Worm (Caenorhabditis elegans): ENCODE data around the gene txbp-3.

The txbp-3 gene

DNA sequence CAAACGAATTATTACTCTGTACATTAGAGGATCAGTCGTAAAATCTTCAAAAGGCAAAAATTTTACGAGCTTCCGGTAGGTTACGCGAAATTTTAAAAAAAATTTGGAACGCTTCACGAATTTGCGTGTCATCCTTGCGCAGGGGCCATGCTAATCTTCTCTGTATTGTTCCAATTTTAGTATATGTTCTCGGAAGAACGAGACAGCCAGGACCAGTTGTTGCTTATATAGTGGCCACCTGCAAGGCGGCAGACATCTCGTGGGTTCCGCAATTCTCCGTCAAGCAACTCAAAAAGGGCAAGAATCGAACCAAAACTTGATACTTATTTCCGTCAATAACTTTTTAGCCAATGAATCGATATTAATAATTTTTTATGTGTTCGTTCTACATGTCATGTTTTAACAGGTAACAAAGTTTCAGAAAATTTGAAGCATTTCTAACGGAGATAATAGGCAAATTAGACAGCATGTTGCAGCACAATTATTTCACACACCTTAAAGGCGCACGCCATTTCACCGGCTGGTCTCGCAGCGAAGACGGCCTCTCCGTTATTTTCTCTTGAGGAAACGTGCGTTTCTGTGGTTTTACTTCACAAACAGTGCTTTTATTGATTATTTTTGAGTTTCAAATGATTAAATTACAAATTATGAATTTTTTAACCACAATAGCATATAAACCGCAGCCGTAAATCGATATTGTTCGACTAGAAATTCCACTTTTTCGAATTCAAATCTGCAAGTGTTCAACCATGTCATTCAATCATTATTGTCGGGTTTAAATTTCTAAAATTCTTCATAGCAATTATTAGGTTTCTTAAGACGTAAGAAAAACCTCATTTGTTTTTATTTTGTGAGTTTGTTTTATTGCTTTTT is 33.7 kb upstream of the txbp-3 start (continued):
- TF ChIP-seq snpc-4 (GFP tag; optimal IDR thresholded peaks at IDR 0.05) = peak; percentile 97
- peak; percentile 98 to 99 (median 98) for TF ChIP-seq snpc-4 (tag; optimal IDR thresholded peaks at IDR 0.05)
- peak; percentile 72 for TF ChIP-seq hlh-12 (tag; optimal IDR thresholded peaks at IDR 0.05)
- peak; percentile 87 for TF ChIP-seq mcd-1 (GFP tag; IDR thresholded peaks at IDR 0.05)
- peak; percentile 94 for TF ChIP-seq snpc-1.1 (tag; optimal IDR thresholded peaks at IDR 0.05; ENCODE audit: insufficient read depth)
- peak; percentile 76 for TF ChIP-seq atf-7 (tag; optimal IDR thresholded peaks at IDR 0.05)
- peak; percentile 70 for TF ChIP-seq rpc-1 (optimal IDR thresholded peaks at IDR 0.05)
- peak; percentile 89 for TF ChIP-seq rpc-1 (tag; optimal IDR thresholded peaks at IDR 0.05)
- TF ChIP-seq egl-18 (GFP tag; IDR thresholded peaks at IDR 0.05) = peak; percentile 78
- TF ChIP-seq lsl-1 (GFP tag; optimal IDR thresholded peaks at IDR 0.05) = peak; percentile 61
- peak; percentile 66 for TF ChIP-seq madf-8 (GFP tag; conservative IDR thresholded peaks at IDR 0.05)
- TF ChIP-seq mes-4 (tag; optimal IDR thresholded peaks at IDR 0.05) = peak; percentile 70
- no peak for TF ChIP-seq F39B2.1 (GFP tag; IDR thresholded peaks at IDR 0.05)
- TF ChIP-seq ceh-79 (tag; optimal IDR thresholded peaks at IDR 0.05) = peak; percentile 73
- peak; percentile 75 for TF ChIP-seq B0261.1 (tag; optimal IDR thresholded peaks at IDR 0.05)
- no peak; the same call in 1 of the 2 replicates for TF ChIP-seq ceh-91 (GFP tag; IDR thresholded peaks at IDR 0.05)
- TF ChIP-seq sdz-38 (tag; optimal IDR thresholded peaks at IDR 0.05) = no peak
- peak; percentile 63 for TF ChIP-seq xnd-1 (tag; optimal IDR thresholded peaks at IDR 0.05)
- no peak for TF ChIP-seq akir-1 (GFP tag; optimal IDR thresholded peaks at IDR 0.05)
- TF ChIP-seq hlh-26 (GFP tag; conservative IDR thresholded peaks at IDR 0.05) = no peak
- peak; percentile 9 for TF ChIP-seq lsy-27 (tag; optimal IDR thresholded peaks at IDR 0.05; ENCODE audit: borderline replicate concordance, insufficient read depth)
- peak; percentile 76; the same call in 1 of the 2 replicates for TF ChIP-seq madf-3 (GFP tag; IDR thresholded peaks at IDR 0.05)
- TF ChIP-seq Y95B8A.8 (GFP tag; IDR thresholded peaks at IDR 0.05) = peak; percentile 90
- TF ChIP-seq pbrm-1 (GFP tag; IDR thresholded peaks at IDR 0.05) = peak; percentile 88
- peak; percentile 86 for TF ChIP-seq him-1 (tag; optimal IDR thresholded peaks at IDR 0.05)
- peak; percentile 51 for TF ChIP-seq K12H6.12 (tag; optimal IDR thresholded peaks at IDR 0.05)
- TF ChIP-seq nfyb-1 (GFP tag; IDR thresholded peaks at IDR 0.05) = peak; percentile 94
- peak; percentile 79 for TF ChIP-seq unc-130 (GFP tag; optimal IDR thresholded peaks at IDR 0.05)
- peak; percentile 62 for TF ChIP-seq F22D6.2 (tag; optimal IDR thresholded peaks at IDR 0.05)
- peak; percentile 78 for TF ChIP-seq rcor-1 (GFP tag; IDR thresholded peaks at IDR 0.05)
- peak; percentile 62; the same call in 1 of the 2 replicates for TF ChIP-seq B0019.2 (GFP tag; conservative IDR thresholded peaks at IDR 0.05)
- TF ChIP-seq snpc-1.3 (tag; optimal IDR thresholded peaks at IDR 0.05; ENCODE audit: insufficient read depth) = peak; percentile 70
- peak; percentile 18 for TF ChIP-seq madf-10 (tag; optimal IDR thresholded peaks at IDR 0.05)
- no peak for TF ChIP-seq nfya-1 (tag; optimal IDR thresholded peaks at IDR 0.05; ENCODE audit: borderline replicate concordance, insufficient read depth)
- peak; percentile 57 to 90 for TF ChIP-seq rec-8 (tag; optimal IDR thresholded peaks at IDR 0.05)
- TF ChIP-seq ztf-28 (GFP tag; IDR thresholded peaks at IDR 0.05) = peak; percentile 91
- TF ChIP-seq C06A6.2 (GFP tag; conservative IDR thresholded peaks at IDR 0.05) = peak; percentile 74
- TF ChIP-seq tlf-1 (GFP tag; optimal IDR thresholded peaks at IDR 0.05) = peak; percentile 86
- TF ChIP-seq zfh-2 (GFP tag; conservative IDR thresholded peaks at IDR 0.05) = no peak
- peak in 2 of 3 experiments; percentile 9 to 74 for TF ChIP-seq lin-35 (GFP tag; optimal IDR thresholded peaks at IDR 0.05)
- TF ChIP-seq nhr-80 (tag; optimal IDR thresholded peaks at IDR 0.05) = peak; percentile 55
- TF ChIP-seq attf-5 (GFP tag; optimal IDR thresholded peaks at IDR 0.05) = peak; percentile 70
- no peak for TF ChIP-seq ztf-22 (GFP tag; optimal IDR thresholded peaks at IDR 0.05)
- 0 out of 2 replicates have a peak, but pooled peaks have one; percentile 28 for TF ChIP-seq egrh-3 (GFP tag; IDR thresholded peaks at IDR 0.05)
- TF ChIP-seq lir-1 (GFP tag; conservative IDR thresholded peaks at IDR 0.05) = peak; percentile 53; the same call in 1 of the 2 replicates
- peak; percentile 80 for TF ChIP-seq egl-44 (GFP tag; IDR thresholded peaks at IDR 0.05)

Data from whole organism, young adult.